Fruit fly (Drosophila melanogaster) whole organism, wandering third instar larva: ENCODE data around the gene Zasp67.
"Not testable (repeated sequence)": the region's sequence is repeated elsewhere in the genome, so short reads cannot be mapped to it uniquely, and the experiment has no call there.

ENCODE experiments used
- Abd-B ChIP-seq: fragments of >200 bp; optimal IDR thresholded peaks from 2 replicates; lab custom pipeline; 2017; ENCODE audit warnings: missing biosample characterization, missing genetic modification characterization
- CG32264 ChIP-seq: fragments of 200-800 bp; sonication (Bioruptor generic); optimal IDR thresholded peaks from 2 replicates; lab custom pipeline; 2016; ENCODE audit warnings: missing biosample characterization, missing genetic modification characterization
- CG9705 ChIP-seq: fragments of 200-800 bp; sonication (Bioruptor generic); optimal IDR thresholded peaks from 2 replicates; lab custom pipeline; 2018; ENCODE audit warnings: missing biosample characterization, mild to moderate bottlenecking, missing genetic modification characterization
- CrebA ChIP-seq: fragments of 200-800 bp; sonication (Bioruptor generic); optimal IDR thresholded peaks from 2 replicates; lab custom pipeline; 2016; ENCODE audit warnings: missing biosample characterization, mild to moderate bottlenecking, missing genetic modification characterization, borderline replicate concordance
- Dfd ChIP-seq: fragments of >200 bp; optimal IDR thresholded peaks from 2 replicates; lab custom pipeline; 2017; ENCODE audit warnings: missing biosample characterization, missing genetic modification characterization
- GATAd ChIP-seq: sonication (Bioruptor generic); optimal IDR thresholded peaks from 2 replicates; lab custom pipeline; 2016; ENCODE audit warnings: missing biosample characterization, missing genetic modification characterization
- HLH106 ChIP-seq: fragments of 200-800 bp; optimal IDR thresholded peaks from 3 replicates; lab custom pipeline; 2019; ENCODE audit warnings: missing biosample characterization, mild to moderate bottlenecking, missing genetic modification characterization, moderate library complexity
- Hnf4 ChIP-seq: fragments of 200-800 bp; sonication (Bioruptor generic); optimal IDR thresholded peaks from 2 replicates; lab custom pipeline; 2016; ENCODE audit warnings: missing biosample characterization, mild to moderate bottlenecking, missing genetic modification characterization
- Hr83 ChIP-seq: fragments of 200-300 bp; sonication (Bioruptor generic); optimal IDR thresholded peaks from 2 replicates; lab custom pipeline; 2016; ENCODE audit warnings: missing biosample characterization, mild to moderate bottlenecking, missing genetic modification characterization, moderate library complexity; ENCODE audit not compliant: poor library complexity, severe bottlenecking
- Jra ChIP-seq: sonication (Bioruptor generic); optimal IDR thresholded peaks from 2 replicates; lab custom pipeline; 2016; ENCODE audit warnings: missing biosample characterization, missing genetic modification characterization
- Mio ChIP-seq: sonication (Bioruptor generic); optimal IDR thresholded peaks from 2 replicates; lab custom pipeline; 2016; ENCODE audit warnings: missing biosample characterization, missing genetic modification characterization
- Myc ChIP-seq: fragments of >200 bp; optimal IDR thresholded peaks from 2 replicates; lab custom pipeline; 2017
- N ChIP-seq: fragments of >200 bp; optimal IDR thresholded peaks from 2 replicates; lab custom pipeline; 2018; ENCODE audit warnings: missing biosample characterization, missing external identifiers, missing genetic modification characterization
- Rel ChIP-seq, 2 experiments: fragments of 200-800 bp; sonication (Bioruptor generic) in 1 of 2; optimal IDR thresholded peaks; 2 replicates in 1 of 2; 3 replicates in 1 of 2; lab custom pipeline; 2016 to 2019; ENCODE audit warnings: mild to moderate bottlenecking in 2 of 2, missing biosample characterization in 2 of 2, missing genetic modification characterization in 2 of 2, moderate library complexity in 1 of 2
- Sp1 ChIP-seq: fragments of 200-800 bp; sonication (Bioruptor generic); optimal IDR thresholded peaks from 3 replicates; lab custom pipeline; 2019; ENCODE audit warnings: missing biosample characterization, mild to moderate bottlenecking, missing genetic modification characterization, moderate library complexity
- Vsx2 ChIP-seq: fragments of 200-300, 225-300 bp; sonication (Bioruptor generic); optimal IDR thresholded peaks from 2 replicates; lab custom pipeline; 2018; ENCODE audit warnings: missing biosample characterization, missing genetic modification characterization; ENCODE audit not compliant: partially characterized antibody
- br ChIP-seq: fragments of 200-800 bp; sonication (Bioruptor generic); optimal IDR thresholded peaks from 2 replicates; lab custom pipeline; 2016; ENCODE audit warnings: missing biosample characterization, missing genetic modification characterization
- brk ChIP-seq: fragments of 200-800 bp; sonication (Bioruptor generic); optimal IDR thresholded peaks from 2 replicates; lab custom pipeline; 2016; ENCODE audit warnings: missing biosample characterization, mild to moderate bottlenecking, missing genetic modification characterization
- dl ChIP-seq, 2 experiments: fragments of 175-275, 200-275 bp in 1 of 2; fragments of 200-275 bp in 1 of 2; sonication (Bioruptor generic); optimal IDR thresholded peaks; lab custom pipeline; 2018; ENCODE audit warnings: mild to moderate bottlenecking in 2 of 2, missing biosample characterization in 2 of 2, missing genetic modification characterization in 2 of 2, moderate library complexity in 2 of 2; ENCODE audit not compliant: partially characterized antibody in 2 of 2, insufficient read depth in 1 of 2
- dmrt93B ChIP-seq: fragments of 200-800 bp; sonication (Bioruptor generic); optimal IDR thresholded peaks from 2 replicates; lab custom pipeline; 2018; ENCODE audit warnings: missing biosample characterization, mild to moderate bottlenecking, missing genetic modification characterization
- dsf ChIP-seq: sonication (Bioruptor generic); optimal IDR thresholded peaks from 2 replicates; lab custom pipeline; 2016; ENCODE audit warnings: missing biosample characterization, missing genetic modification characterization, borderline replicate concordance
- ey ChIP-seq: fragments of 200-800 bp; sonication (Bioruptor generic); optimal IDR thresholded peaks from 2 replicates; lab custom pipeline; 2016; ENCODE audit warnings: missing biosample characterization, missing genetic modification characterization
- foxo ChIP-seq, 2 experiments: fragments of 200-800 bp; sonication (Bioruptor generic); optimal IDR thresholded peaks; 2 replicates in 1 of 2; 3 replicates in 1 of 2; lab custom pipeline; 2016 to 2017; ENCODE audit warnings: missing biosample characterization in 2 of 2, missing genetic modification characterization in 2 of 2
- h ChIP-seq: fragments of 200-800 bp; sonication (Bioruptor generic); optimal IDR thresholded peaks from 3 replicates; lab custom pipeline; 2016; ENCODE audit warnings: missing biosample characterization, mild to moderate bottlenecking, missing genetic modification characterization
- jim ChIP-seq: fragments of 175-275, 200-325 bp; sonication (Bioruptor generic); optimal IDR thresholded peaks from 2 replicates; lab custom pipeline; 2016; ENCODE audit warnings: missing biosample characterization, mild to moderate bottlenecking, missing genetic modification characterization
- lola ChIP-seq: fragments of >200 bp; optimal IDR thresholded peaks from 2 replicates; lab custom pipeline; 2017; ENCODE audit warnings: missing biosample characterization, missing genetic modification characterization
- pan ChIP-seq: fragments of >200 bp; optimal IDR thresholded peaks from 2 replicates; lab custom pipeline; 2017
- psq ChIP-seq: fragments of 200-800 bp; sonication (Bioruptor generic); optimal IDR thresholded peaks from 3 replicates; lab custom pipeline; 2017; ENCODE audit warnings: missing biosample characterization, mild to moderate bottlenecking, missing genetic modification characterization, moderate library complexity
- rgr ChIP-seq: fragments of 200-800 bp; sonication (Bioruptor generic); optimal IDR thresholded peaks from 3 replicates; lab custom pipeline; 2016; ENCODE audit warnings: missing biosample characterization, mild to moderate bottlenecking, missing genetic modification characterization
- sage ChIP-seq: fragments of 200-800 bp; sonication (Bioruptor generic); optimal IDR thresholded peaks from 2 replicates; lab custom pipeline; 2016; ENCODE audit warnings: missing biosample characterization, mild to moderate bottlenecking, missing genetic modification characterization
- tai ChIP-seq: sonication (Bioruptor generic); optimal IDR thresholded peaks from 2 replicates; lab custom pipeline; 2016; ENCODE audit warnings: missing biosample characterization, missing genetic modification characterization
- usp ChIP-seq: fragments of >200 bp; optimal IDR thresholded peaks from 2 replicates; lab custom pipeline; 2017; ENCODE audit warnings: missing biosample characterization, missing genetic modification characterization
- woc ChIP-seq: sonication (Bioruptor generic); optimal IDR thresholded peaks from 2 replicates; lab custom pipeline; 2016; ENCODE audit warnings: missing biosample characterization, mild to moderate bottlenecking, missing genetic modification characterization

Zasp67 gene

DNA sequence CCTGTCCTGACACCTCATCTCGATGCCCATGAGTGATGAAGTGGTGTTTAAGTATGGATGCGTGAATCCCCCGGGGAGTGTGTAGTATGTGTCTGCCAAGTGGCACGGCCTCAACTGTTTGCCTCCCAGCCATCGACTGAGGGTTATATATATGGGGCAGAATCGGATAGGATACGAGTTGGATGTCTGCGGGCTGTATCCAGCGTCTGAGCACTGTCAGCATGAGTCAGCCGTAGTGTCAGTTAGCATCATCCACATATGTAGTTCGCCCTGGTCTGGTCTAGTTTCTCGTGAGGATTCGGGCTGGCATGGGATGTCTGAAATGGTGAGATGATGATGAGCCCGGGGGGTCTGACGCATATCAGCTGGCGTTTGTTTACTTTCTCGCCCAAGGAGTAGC, 4.5 kb upstream of the Zasp67 start, which contains the start of gene Ilp3:
Ilp3 (minus strand) TSS at position 101 of the 400 bp plus-strand sequence.
- TF ChIP-seq Rel (GFP tag; optimal IDR thresholded peaks at IDR 0.05; lab: Kevin White, UChicago) (no peak), Rel (tag; optimal IDR thresholded peaks at IDR 0.05; lab: Kevin White, UChicago) (no peak), br (GFP tag; lab: Kevin White, UChicago) (no peak), CG32264 (GFP tag; lab: Kevin White, UChicago) (no peak), ey (GFP tag; lab: Kevin White, UChicago) (no peak), brk (no peak), Myc (lab: Kevin White, UChicago) (no peak), dl (GFP tag; optimal IDR thresholded peaks at IDR 0.05; lab: Kevin White, UChicago; ENCODE audit: insufficient read depth in 1 of 2, partially characterized antibody in 2 of 2) (no peak), lola (GFP tag; lab: Kevin White, UChicago) (no peak), GATAd (no peak), Jra (GFP tag; lab: Kevin White, UChicago) (no peak), rgr (GFP tag; lab: Kevin White, UChicago) (no peak), pan (no peak), dmrt93B (GFP tag; lab: Kevin White, UChicago) (no peak), Abd-B (no peak), foxo (GFP tag; optimal IDR thresholded peaks at IDR 0.05; lab: Kevin White, UChicago) (no peak)

DNA sequence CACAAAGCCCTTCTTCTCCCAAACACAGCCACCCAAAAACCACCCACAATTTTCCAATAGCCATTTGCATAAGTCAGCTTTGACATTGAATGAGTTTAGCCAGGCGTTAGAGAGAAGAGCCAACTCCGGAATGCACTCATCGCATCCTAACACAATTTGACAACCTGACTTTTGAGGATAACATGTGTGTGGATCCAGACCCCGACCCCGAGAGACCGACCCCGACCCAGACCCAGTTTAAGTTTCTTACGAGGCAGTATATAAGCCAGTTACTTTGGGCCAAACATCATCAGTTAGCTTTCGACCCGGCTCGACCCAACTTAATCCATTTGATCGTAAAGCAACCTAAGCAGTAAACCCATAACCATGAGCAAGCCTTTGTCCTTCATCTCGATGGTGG, 1.9 kb upstream of the Zasp67 start, which contains the start of gene Ilp2:
Ilp2 (plus strand) TSS at position 301 of the 400 bp plus-strand sequence.
- TF ChIP-seq CrebA (GFP tag; lab: Kevin White, UChicago), result no peak
- no peak for TF ChIP-seq Rel (GFP tag; optimal IDR thresholded peaks at IDR 0.05; lab: Kevin White, UChicago)
- TF ChIP-seq Rel (tag; optimal IDR thresholded peaks at IDR 0.05; lab: Kevin White, UChicago), result no peak
- TF ChIP-seq dmrt93B (GFP tag; lab: Kevin White, UChicago), result no peak
- TF ChIP-seq pan, result no peak

DNA sequence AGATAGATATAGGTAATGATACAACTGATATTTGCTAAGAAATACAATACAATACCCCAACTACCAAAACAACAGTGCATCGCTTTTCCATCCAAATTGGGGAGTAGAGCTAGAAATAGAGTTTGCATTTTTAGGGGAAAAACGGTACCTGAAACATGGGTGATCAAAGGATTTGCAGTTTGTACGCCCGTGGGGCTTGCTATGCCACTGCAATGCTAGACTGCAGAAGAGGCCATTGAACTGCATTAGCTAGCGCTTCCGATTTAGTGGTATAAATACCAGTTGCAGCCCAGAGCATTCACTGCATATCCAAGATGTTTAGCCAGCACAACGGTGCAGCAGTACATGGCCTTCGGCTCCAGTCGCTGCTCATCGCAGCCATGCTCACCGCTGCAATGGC, 633 bp upstream of the Zasp67 start, which contains the start of gene Ilp1:
Ilp1 (plus strand) TSS at position 301 of the 400 bp plus-strand sequence.
- not testable (repeated sequence) for TF ChIP-seq psq (GFP tag; lab: Kevin White, UChicago); dl (GFP tag; optimal IDR thresholded peaks at IDR 0.05; lab: Kevin White, UChicago; ENCODE audit: insufficient read depth in 1 of 2, partially characterized antibody in 2 of 2); ey (GFP tag; lab: Kevin White, UChicago)

dm6 chr3L:9786746-9787145, 10.7 kb downstream of the Zasp67 start, which contains the start of gene CG32052:
Gene CG32052 (plus strand): TSS chr3L:9787046.
- TF ChIP-seq HLH106 (tag; lab: Kevin White, UChicago), result no peak
- no peak for TF ChIP-seq Dfd
- TF ChIP-seq CG9705 (GFP tag; lab: Kevin White, UChicago), result no peak
- TF ChIP-seq usp (GFP tag; lab: Kevin White, UChicago), result no peak
- TF ChIP-seq pan, result no peak
- TF ChIP-seq sage (GFP tag; lab: Kevin White, UChicago), result no peak
- no peak for TF ChIP-seq Hr83 (GFP tag; lab: Kevin White, UChicago)
- TF ChIP-seq dl (GFP tag; optimal IDR thresholded peaks at IDR 0.05; lab: Kevin White, UChicago; ENCODE audit: insufficient read depth in 1 of 2, partially characterized antibody in 2 of 2), result no peak
- no peak for TF ChIP-seq jim (GFP tag; lab: Kevin White, UChicago)
- no peak for TF ChIP-seq Vsx2
- no peak for TF ChIP-seq dsf (GFP tag; lab: Kevin White, UChicago)
- no peak for TF ChIP-seq dmrt93B (GFP tag; lab: Kevin White, UChicago)
- TF ChIP-seq lola (GFP tag; lab: Kevin White, UChicago), result no peak
- no peak for TF ChIP-seq woc
- TF ChIP-seq ey (GFP tag; lab: Kevin White, UChicago), result no peak
- no peak for TF ChIP-seq Myc (lab: Kevin White, UChicago)

- TF ChIP-seq usp (GFP tag; lab: Kevin White, UChicago) (no peak), Mio (GFP tag; lab: Kevin White, UChicago) (no peak), h (GFP tag; lab: Kevin White, UChicago) (no peak), dl (GFP tag; optimal IDR thresholded peaks at IDR 0.05; lab: Kevin White, UChicago; ENCODE audit: insufficient read depth in 1 of 2, partially characterized antibody in 2 of 2) (no peak), Sp1 (GFP tag; lab: Kevin White, UChicago) (no peak), jim (GFP tag; lab: Kevin White, UChicago) (no peak), brk (no peak), psq (GFP tag; lab: Kevin White, UChicago) (no peak), dsf (GFP tag; lab: Kevin White, UChicago) (no peak), Hnf4 (no peak), tai (no peak), woc (no peak), N (no peak), Vsx2 (no peak), rgr (GFP tag; lab: Kevin White, UChicago) (no peak)
Observed at dm6 chr3L:9776804-9777393, 20.6 kb downstream of the Zasp67 start.
